Worm (Caenorhabditis elegans) whole organism, L4 larva: Measurements from ENCODE around the gene hdl-1.

Experiments used
- D1046.2 ChIP-seq: fragments of 200-800 bp; sonication (Bioruptor generic); IDR thresholded peaks from 2 replicates; pipeline ENCODE4 v1.3.6; 2022; ENCODE audit warnings: missing genetic modification characterization, missing compliant biosample characterization
- F49E8.2 ChIP-seq: sonication (generic microtip); optimal IDR thresholded peaks from 2 replicates; lab custom pipeline; 2016; ENCODE audit warnings: missing compliant biosample characterization, mild to moderate bottlenecking, missing genetic modification characterization, borderline replicate concordance
- R02D3.7 ChIP-seq: fragments of 150-350 bp; sonication (generic microtip); optimal IDR thresholded peaks from 3 replicates; lab custom pipeline; 2014; ENCODE audit warnings: missing biosample characterization, missing genetic modification characterization
- T26A8.4 ChIP-seq: fragments of 200-800 bp; sonication (Bioruptor generic); IDR thresholded peaks from 2 replicates; pipeline ENCODE4 v1.3.6; 2022; ENCODE audit warnings: missing genetic modification characterization, missing compliant biosample characterization
- Y48G9A.11 ChIP-seq: fragments of 200-800 bp; sonication (Bioruptor generic); IDR thresholded peaks from 2 replicates; pipeline ENCODE4 v1.3.6; 2022; ENCODE audit warnings: missing genetic modification reagents, missing genetic modification characterization, missing compliant biosample characterization
- Y75B8A.6 ChIP-seq: fragments of 200-800 bp; sonication (Bioruptor generic); IDR thresholded peaks from 2 replicates; pipeline ENCODE4 v1.3.6; 2022; ENCODE audit warnings: missing genetic modification reagents, missing genetic modification characterization, missing compliant biosample characterization
- aha-1 ChIP-seq: fragments of 150-350 bp; peaks from one replicate; lab custom pipeline; 2014; ENCODE audit warnings: missing biosample characterization, missing genetic modification characterization
- arid-1 ChIP-seq: fragments of 200-800 bp; sonication (Bioruptor generic); conservative IDR thresholded peaks from 2 replicates; pipeline ENCODE4 v1.3.6; 2022; ENCODE audit warnings: missing genetic modification reagents, missing genetic modification characterization, missing compliant biosample characterization
- attf-4 ChIP-seq: sonication (generic microtip); optimal IDR thresholded peaks from 3 replicates; lab custom pipeline; 2017; ENCODE audit warnings: missing biosample characterization, missing genetic modification characterization
- ceh-20 ChIP-seq: fragments of 200-800 bp; sonication (Bioruptor generic); IDR thresholded peaks from 2 replicates; pipeline ENCODE4 v1.3.6; 2022; ENCODE audit warnings: missing genetic modification reagents, missing genetic modification characterization, missing compliant biosample characterization
- ceh-32 ChIP-seq: sonication (generic microtip); optimal IDR thresholded peaks from 2 replicates; lab custom pipeline; 2016; ENCODE audit warnings: mild to moderate bottlenecking, missing genetic modification characterization, missing compliant biosample characterization; ENCODE audit not compliant: poor library complexity
- ctbp-1 ChIP-seq: fragments of 200-800 bp; sonication (Bioruptor generic); IDR thresholded peaks from 2 replicates; pipeline ENCODE4 v1.3.6; 2022; ENCODE audit warnings: missing genetic modification reagents, missing genetic modification characterization, missing compliant biosample characterization
- daf-16 ChIP-seq, 3 experiments: sonication (generic microtip); optimal IDR thresholded peaks; 2 replicates each; lab custom pipeline; 2016 to 2017; ENCODE audit warnings: missing genetic modification characterization in 3 of 3, missing genetic modification reagents in 3 of 3, mild to moderate bottlenecking in 2 of 3, missing compliant biosample characterization in 2 of 3, missing biosample characterization in 1 of 3, moderate library complexity in 1 of 3
- daf-8 ChIP-seq: fragments of 200-800 bp; sonication (Bioruptor generic); IDR thresholded peaks from 2 replicates; pipeline ENCODE4 v1.3.6; 2022; ENCODE audit warnings: missing genetic modification characterization, missing compliant biosample characterization
- dmd-6 ChIP-seq: fragments of 200-800 bp; sonication (Bioruptor generic); IDR thresholded peaks from 2 replicates; pipeline ENCODE4 v1.3.6; 2022; ENCODE audit warnings: missing genetic modification reagents, missing genetic modification characterization, missing compliant biosample characterization
- dmd-9 ChIP-seq: fragments of 200-800 bp; sonication (Bioruptor generic); IDR thresholded peaks from 2 replicates; pipeline ENCODE4 v1.3.6; 2022; ENCODE audit warnings: missing genetic modification reagents, missing genetic modification characterization, missing compliant biosample characterization
- duxl-1 ChIP-seq: sonication (generic microtip); optimal IDR thresholded peaks from 2 replicates; lab custom pipeline; 2016; ENCODE audit warnings: mild to moderate bottlenecking, missing genetic modification characterization, moderate library complexity, missing compliant biosample characterization; ENCODE audit not compliant: poor library complexity
- fos-1 ChIP-seq: fragments of 150-350 bp; optimal IDR thresholded peaks from 2 replicates; lab custom pipeline; 2014; ENCODE audit warnings: missing biosample characterization, missing genetic modification characterization
- hlh-11 ChIP-seq: fragments of 200-800 bp; sonication (Bioruptor generic); optimal IDR thresholded peaks from 2 replicates; lab custom pipeline; 2018; ENCODE audit warnings: mild to moderate bottlenecking, missing genetic modification characterization, missing compliant biosample characterization
- hlh-30 ChIP-seq: sonication (generic microtip); optimal IDR thresholded peaks from 2 replicates; lab custom pipeline; 2017; ENCODE audit warnings: antibody characterized with exemption, mild to moderate bottlenecking, missing genetic modification characterization, missing compliant biosample characterization; ENCODE audit not compliant: insufficient read depth
- lim-7 ChIP-seq: fragments of 200-800 bp; sonication (Bioruptor generic); IDR thresholded peaks from 2 replicates; pipeline ENCODE4 v1.3.6; 2022; ENCODE audit warnings: missing genetic modification characterization, missing compliant biosample characterization
- lin-1 ChIP-seq: fragments of 200-800 bp; sonication (Bioruptor generic); IDR thresholded peaks from 2 replicates; pipeline ENCODE4 v1.3.6; 2022; ENCODE audit warnings: missing genetic modification reagents, missing genetic modification characterization, missing compliant biosample characterization
- lin-13 ChIP-seq: fragments of 150-350 bp; optimal IDR thresholded peaks from 2 replicates; lab custom pipeline; 2014; ENCODE audit warnings: missing biosample characterization, missing genetic modification reagents, missing genetic modification characterization
- lin-15B ChIP-seq: fragments of 150-350 bp; sonication (generic microtip); optimal IDR thresholded peaks from 3 replicates; lab custom pipeline; 2014; ENCODE audit warnings: missing biosample characterization, missing genetic modification characterization
- lin-39 ChIP-seq: fragments of 150-350 bp; optimal IDR thresholded peaks from 2 replicates; lab custom pipeline; 2014; ENCODE audit warnings: missing biosample characterization, missing genetic modification reagents, missing genetic modification characterization
- lsy-2 ChIP-seq, 2 experiments: fragments of 150-350 bp in 1 of 2; sonication (generic microtip) in 1 of 2; optimal IDR thresholded peaks; 2 replicates each; lab custom pipeline; 2014 to 2017; ENCODE audit warnings: missing biosample characterization in 2 of 2, missing genetic modification characterization in 2 of 2
- madf-9 ChIP-seq: fragments of 200-800 bp; sonication (Bioruptor generic); conservative IDR thresholded peaks from 2 replicates; pipeline ENCODE4 v1.3.6; 2022; ENCODE audit warnings: missing genetic modification reagents, missing genetic modification characterization, missing compliant biosample characterization
- mdl-1 ChIP-seq, 2 experiments: fragments of 150-350 bp in 1 of 2; sonication (generic microtip) in 1 of 2; optimal IDR thresholded peaks; 2 replicates each; lab custom pipeline; 2014 to 2017; ENCODE audit warnings: missing biosample characterization in 2 of 2, missing genetic modification characterization in 2 of 2
- mdt-29 ChIP-seq: fragments of 200-800 bp; sonication (Bioruptor generic); IDR thresholded peaks from 2 replicates; pipeline ENCODE4 v1.3.6; 2022; ENCODE audit warnings: missing genetic modification reagents, missing genetic modification characterization, missing compliant biosample characterization
- mxl-3 ChIP-seq: fragments of 200-800 bp; sonication (Bioruptor generic); optimal IDR thresholded peaks from 2 replicates; lab custom pipeline; 2018; ENCODE audit warnings: mild to moderate bottlenecking, missing genetic modification characterization, missing compliant biosample characterization
- nhr-102 ChIP-seq: sonication (generic microtip); optimal IDR thresholded peaks from 2 replicates; lab custom pipeline; 2016; ENCODE audit warnings: mild to moderate bottlenecking, missing genetic modification characterization, moderate library complexity, missing compliant biosample characterization
- nhr-111 ChIP-seq: fragments of 200-800 bp; sonication (Bioruptor generic); optimal IDR thresholded peaks from 2 replicates; lab custom pipeline; 2018; ENCODE audit warnings: mild to moderate bottlenecking, missing genetic modification characterization, missing compliant biosample characterization
- nhr-237 ChIP-seq: sonication (generic microtip); optimal IDR thresholded peaks from 2 replicates; lab custom pipeline; 2017; ENCODE audit warnings: missing biosample characterization, missing genetic modification characterization
- nhr-41 ChIP-seq: fragments of 200-800 bp; sonication (Bioruptor generic); IDR thresholded peaks from 2 replicates; pipeline ENCODE4 v1.3.6; 2022; ENCODE audit warnings: missing genetic modification reagents, missing genetic modification characterization, missing compliant biosample characterization
- nhr-42 ChIP-seq: fragments of 200-800 bp; sonication (Bioruptor generic); IDR thresholded peaks from 2 replicates; pipeline ENCODE4 v1.3.6; 2022; ENCODE audit warnings: missing genetic modification characterization, missing compliant biosample characterization
- nhr-6 ChIP-seq: fragments of 150-350 bp; optimal IDR thresholded peaks from 2 replicates; lab custom pipeline; 2014; ENCODE audit warnings: missing biosample characterization, missing genetic modification characterization
- saeg-2 ChIP-seq: fragments of 200-800 bp; sonication (Bioruptor generic); IDR thresholded peaks from 2 replicates; pipeline ENCODE4 v1.3.6; 2022; ENCODE audit warnings: missing genetic modification reagents, missing genetic modification characterization, missing compliant biosample characterization
- sdz-12 ChIP-seq: fragments of 200-800 bp; sonication (Bioruptor generic); optimal IDR thresholded peaks from 2 replicates; lab custom pipeline; 2018; ENCODE audit warnings: mild to moderate bottlenecking, missing genetic modification characterization, missing compliant biosample characterization
- skn-1 ChIP-seq: fragments of 150-350 bp; optimal IDR thresholded peaks from 2 replicates; lab custom pipeline; 2014; ENCODE audit warnings: missing biosample characterization, missing genetic modification characterization
- snpc-1.2 ChIP-seq: fragments of 200-800 bp; sonication (Bioruptor generic); IDR thresholded peaks from 2 replicates; pipeline ENCODE4 v1.3.6; 2022; ENCODE audit warnings: missing genetic modification reagents, missing genetic modification characterization, missing compliant biosample characterization
- snpc-4 ChIP-seq: fragments of 150-350 bp; optimal IDR thresholded peaks from 2 replicates; lab custom pipeline; 2014; ENCODE audit warnings: missing biosample characterization, missing genetic modification characterization
- spr-1 ChIP-seq: sonication (generic microtip); optimal IDR thresholded peaks from 2 replicates; lab custom pipeline; 2016; ENCODE audit warnings: mild to moderate bottlenecking, missing genetic modification characterization, missing compliant biosample characterization
- tag-97 ChIP-seq: fragments of 200-800 bp; sonication (Bioruptor generic); IDR thresholded peaks from 2 replicates; pipeline ENCODE4 v1.3.6; 2022; ENCODE audit warnings: missing genetic modification characterization, missing compliant biosample characterization
- tra-1 ChIP-seq: fragments of 200-800 bp; sonication (Bioruptor generic); IDR thresholded peaks from 2 replicates; pipeline ENCODE4 v1.3.6; 2022; ENCODE audit warnings: missing genetic modification reagents, missing genetic modification characterization, missing compliant biosample characterization
- unc-39 ChIP-seq: sonication (generic microtip); optimal IDR thresholded peaks from 2 replicates; lab custom pipeline; 2017; ENCODE audit warnings: missing biosample characterization, missing genetic modification characterization
- vab-7 ChIP-seq: fragments of 200-800 bp; sonication (Bioruptor generic); IDR thresholded peaks from 2 replicates; pipeline ENCODE4 v1.3.6; 2022; ENCODE audit warnings: missing genetic modification reagents, missing genetic modification characterization, missing compliant biosample characterization
- zfp-3 ChIP-seq: fragments of 200-800 bp; sonication (Bioruptor generic); conservative IDR thresholded peaks from 2 replicates; pipeline ENCODE4 v1.3.6; 2022; ENCODE audit warnings: missing genetic modification reagents, missing genetic modification characterization, missing compliant biosample characterization
- ztf-7 ChIP-seq: fragments of 150-350 bp; optimal IDR thresholded peaks from 2 replicates; lab custom pipeline; 2014; ENCODE audit warnings: missing biosample characterization, missing genetic modification characterization

hdl-1 gene

DNA sequence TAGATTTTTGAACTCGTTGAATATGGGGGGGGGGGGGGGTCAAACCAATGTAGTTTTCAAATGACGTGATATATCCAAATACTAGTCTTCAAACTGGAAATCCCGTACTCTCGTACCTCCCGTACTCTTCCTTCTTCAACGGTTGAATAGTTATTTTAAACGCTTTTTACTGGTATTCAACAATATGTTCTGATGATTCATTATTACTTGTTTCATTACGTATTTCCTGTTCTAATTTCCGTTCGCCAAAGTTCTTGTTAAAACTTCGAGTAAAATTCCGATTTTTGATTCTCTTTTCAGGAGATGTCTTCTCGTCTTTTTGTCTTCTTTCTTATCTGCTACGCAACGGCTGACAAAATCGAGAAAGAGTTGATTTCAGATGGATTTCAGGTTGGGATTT is 19.0 kb downstream of the hdl-1 start, which contains the start of gene nhx-9:
TSS of gene nhx-9 (plus strand) at position 301 of the 400 bp plus-strand sequence.
- TF ChIP-seq dmd-9 (GFP tag; lab: Robert Waterston, UW): no peak
- TF ChIP-seq zfp-3 (GFP tag; lab: Robert Waterston, UW): no peak
- TF ChIP-seq unc-39: no peak
- TF ChIP-seq, all 104 proteins: peak for 0

DNA sequence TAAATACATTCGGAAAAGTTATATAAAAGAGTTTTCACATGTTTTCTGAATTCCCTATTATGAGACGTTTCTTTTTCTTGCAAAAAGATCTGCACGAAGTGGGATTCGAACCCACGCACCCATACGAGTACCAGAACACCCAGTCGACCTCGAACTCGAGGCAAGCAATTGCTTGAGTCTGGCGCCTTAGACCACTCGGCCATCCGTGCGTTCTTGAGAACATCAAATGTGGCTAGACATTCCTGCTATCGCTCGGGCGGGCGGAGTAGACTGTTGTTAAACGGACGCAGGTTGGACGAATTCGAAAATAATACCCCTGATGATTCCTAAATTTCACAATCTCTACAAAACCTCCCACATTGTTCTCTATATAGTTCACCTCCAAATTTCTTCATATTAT is 21.2 kb downstream of the hdl-1 start:
- TF ChIP-seq aha-1: peak; percentile 96
- TF ChIP-seq duxl-1 (tag; lab: Kevin White, UChicago): peak; percentile 63
- TF ChIP-seq ceh-32 (tag; lab: Kevin White, UChicago): no peak
- TF ChIP-seq spr-1 (tag; lab: Kevin White, UChicago): peak; percentile 39
- no peak for TF ChIP-seq Y75B8A.6
- TF ChIP-seq lin-15B (tag; lab: Kevin White, UChicago): no peak
- TF ChIP-seq T26A8.4 (GFP tag; lab: Robert Waterston, UW): peak; percentile 56
- 0 out of 2 replicates have a peak, but pooled peaks have one; percentile 45 for TF ChIP-seq ceh-20
- no peak for TF ChIP-seq unc-39
- peak; percentile 34 for TF ChIP-seq F49E8.2 (tag; lab: Kevin White, UChicago)
- TF ChIP-seq ctbp-1 (GFP tag; lab: Robert Waterston, UW): 0 out of 2 replicates have a peak, but pooled peaks have one; percentile 62
- no peak for TF ChIP-seq tag-97 (GFP tag; lab: Robert Waterston, UW)
- TF ChIP-seq R02D3.7: no peak
- TF ChIP-seq attf-4 (tag; lab: Kevin White, UChicago): no peak
- 0 out of 2 replicates have a peak, but pooled peaks have one; percentile 26 for TF ChIP-seq D1046.2 (GFP tag; lab: Robert Waterston, UW)
- peak; percentile 61; the same call in 1 of the 2 replicates for TF ChIP-seq Y48G9A.11 (GFP tag; lab: Robert Waterston, UW)
- TF ChIP-seq dmd-6 (GFP tag; lab: Robert Waterston, UW): peak; percentile 74
- no peak for TF ChIP-seq nhr-237 (tag; lab: Kevin White, UChicago)
- TF ChIP-seq vab-7 (GFP tag; lab: Robert Waterston, UW): peak; percentile 64; the same call in 1 of the 2 replicates
- TF ChIP-seq ztf-7: peak; percentile 4
- peak; percentile 76; the same call in 1 of the 2 replicates for TF ChIP-seq saeg-2 (GFP tag; lab: Robert Waterston, UW)
- peak; percentile 53 for TF ChIP-seq mxl-3 (GFP tag; lab: Kevin White, UChicago)
- TF ChIP-seq nhr-6 (tag; lab: Kevin White, UChicago): no peak
- TF ChIP-seq arid-1 (GFP tag; lab: Robert Waterston, UW): peak; percentile 71
- TF ChIP-seq snpc-4 (tag; lab: Kevin White, UChicago): no peak
- no peak for TF ChIP-seq fos-1 (tag; lab: Kevin White, UChicago)
- TF ChIP-seq lin-39 (tag; lab: Kevin White, UChicago): no peak
- peak in 1 of 2 experiments; percentile 29 for TF ChIP-seq daf-16 (GFP tag; optimal IDR thresholded peaks at IDR 0.05; lab: Kevin White, UChicago)
- peak; percentile 22 for TF ChIP-seq daf-16 (tag; optimal IDR thresholded peaks at IDR 0.05; lab: Kevin White, UChicago)
- no peak for TF ChIP-seq skn-1
- TF ChIP-seq tra-1 (GFP tag; lab: Robert Waterston, UW): 0 out of 2 replicates have a peak, but pooled peaks have one; percentile 33
- no peak for TF ChIP-seq sdz-12 (GFP tag; lab: Kevin White, UChicago)
- TF ChIP-seq snpc-1.2: peak; percentile 91
- 0 out of 2 replicates have a peak, but pooled peaks have one; percentile 38 for TF ChIP-seq nhr-41 (GFP tag; lab: Robert Waterston, UW)
- peak; percentile 70; the same call in 1 of the 2 replicates for TF ChIP-seq nhr-42
- no peak for TF ChIP-seq lin-13 (GFP tag; lab: Kevin White, UChicago)
- TF ChIP-seq madf-9 (GFP tag; lab: Robert Waterston, UW): no peak
- TF ChIP-seq lsy-2 (tag; optimal IDR thresholded peaks at IDR 0.05; lab: Kevin White, UChicago): peak in 1 of 2 experiments; percentile 48
- peak; percentile 60 for TF ChIP-seq hlh-30
- TF ChIP-seq mdt-29 (GFP tag; lab: Robert Waterston, UW): no peak; the same call in 1 of the 2 replicates
- peak; percentile 21 for TF ChIP-seq nhr-102 (tag; lab: Kevin White, UChicago)
- no peak for TF ChIP-seq nhr-111
- TF ChIP-seq lim-7 (GFP tag; lab: Robert Waterston, UW): peak; percentile 73
- TF ChIP-seq lin-1 (GFP tag; lab: Robert Waterston, UW): 0 out of 2 replicates have a peak, but pooled peaks have one; percentile 53
- TF ChIP-seq hlh-11 (tag; lab: Kevin White, UChicago): peak; percentile 57
- no peak for TF ChIP-seq daf-8
- peak in 1 of 2 experiments; percentile 39 for TF ChIP-seq mdl-1 (tag; optimal IDR thresholded peaks at IDR 0.05; lab: Kevin White, UChicago)
